Fruit fly (Drosophila melanogaster): ENCODE measurements around the gene Sgp.
A peak's percentile ranks its signal among the peaks of the same experiment; 100 is the strongest.

Sgp gene

dm6 chr2L:8519390-8519789 lies at the start of gene Sgp:
Gene Sgp, plus strand, starts transcription at chr2L:8519690.
- TF ChIP-seq pan (optimal IDR thresholded peaks at IDR 0.05): no peak
- TF ChIP-seq EcR (GFP tag; optimal IDR thresholded peaks at IDR 0.05): no peak
- TF ChIP-seq CG8478 (optimal IDR thresholded peaks at IDR 0.05): no peak
- TF ChIP-seq usp (GFP tag; optimal IDR thresholded peaks at IDR 0.05): no peak
- no peak for TF ChIP-seq Dll (optimal IDR thresholded peaks at IDR 0.05)
- no peak for TF ChIP-seq psq (optimal IDR thresholded peaks at IDR 0.05)

dm6 chr2L:8471667-8472066 lies 47.8 kb upstream of the Sgp start:
- TF ChIP-seq Dll (optimal IDR thresholded peaks at IDR 0.05): no peak
- no peak for TF ChIP-seq usp (GFP tag; optimal IDR thresholded peaks at IDR 0.05)

dm6 chr2L:8473448-8473847 lies 46.0 kb upstream of the Sgp start:
- TF ChIP-seq EcR (GFP tag; optimal IDR thresholded peaks at IDR 0.05) (no peak), usp (GFP tag; optimal IDR thresholded peaks at IDR 0.05) (no peak), Dll (optimal IDR thresholded peaks at IDR 0.05) (no peak), CG8478 (optimal IDR thresholded peaks at IDR 0.05) (no peak), pan (optimal IDR thresholded peaks at IDR 0.05) (no peak), psq (optimal IDR thresholded peaks at IDR 0.05) (no peak)

- TF ChIP-seq CG8478 (optimal IDR thresholded peaks at IDR 0.05) (no peak), EcR (GFP tag; optimal IDR thresholded peaks at IDR 0.05) (no peak), Dll (optimal IDR thresholded peaks at IDR 0.05) (no peak), pan (optimal IDR thresholded peaks at IDR 0.05) (no peak), usp (GFP tag; optimal IDR thresholded peaks at IDR 0.05) (no peak), psq (optimal IDR thresholded peaks at IDR 0.05) (no peak)
Measured at dm6 chr2L:8477049-8477448, 42.4 kb upstream of the Sgp start, which contains the start of gene CheA29a. Gene CheA29a, plus strand, starts transcription at chr2L:8477349.

- TF ChIP-seq EcR (GFP tag; optimal IDR thresholded peaks at IDR 0.05): no peak
- TF ChIP-seq CG8478 (optimal IDR thresholded peaks at IDR 0.05): no peak
- TF ChIP-seq usp (GFP tag; optimal IDR thresholded peaks at IDR 0.05): no peak
- no peak for TF ChIP-seq psq (optimal IDR thresholded peaks at IDR 0.05)
- TF ChIP-seq pan (optimal IDR thresholded peaks at IDR 0.05): no peak
- no peak for TF ChIP-seq Dll (optimal IDR thresholded peaks at IDR 0.05)
Measured at dm6 chr2L:8477971-8478370, 41.5 kb upstream of the Sgp start.

dm6 chr2L:8478379-8478778 lies 41.1 kb upstream of the Sgp start:
- TF ChIP-seq CG8478 (optimal IDR thresholded peaks at IDR 0.05) (no peak), Dll (optimal IDR thresholded peaks at IDR 0.05) (peak; percentile 50)

dm6 chr2L:8478911-8479706 lies 40.4 kb upstream of the Sgp start:
- TF ChIP-seq CG8478 (optimal IDR thresholded peaks at IDR 0.05) (no peak), EcR (GFP tag; optimal IDR thresholded peaks at IDR 0.05) (no peak), pan (optimal IDR thresholded peaks at IDR 0.05) (no peak), psq (optimal IDR thresholded peaks at IDR 0.05) (no peak)

dm6 chr2L:8480825-8481224 lies 38.7 kb upstream of the Sgp start:
- TF ChIP-seq usp (GFP tag; optimal IDR thresholded peaks at IDR 0.05): no peak
- no peak for TF ChIP-seq CG8478 (optimal IDR thresholded peaks at IDR 0.05)
- TF ChIP-seq pan (optimal IDR thresholded peaks at IDR 0.05): no peak
- TF ChIP-seq EcR (GFP tag; optimal IDR thresholded peaks at IDR 0.05): no peak
- TF ChIP-seq Dll (optimal IDR thresholded peaks at IDR 0.05): no peak

- no peak for TF ChIP-seq CG8478 (optimal IDR thresholded peaks at IDR 0.05)
- no peak for TF ChIP-seq psq (optimal IDR thresholded peaks at IDR 0.05)
- no peak for TF ChIP-seq pan (optimal IDR thresholded peaks at IDR 0.05)
- TF ChIP-seq usp (GFP tag; optimal IDR thresholded peaks at IDR 0.05): no peak
- no peak for TF ChIP-seq EcR (GFP tag; optimal IDR thresholded peaks at IDR 0.05)
- no peak for TF ChIP-seq Dll (optimal IDR thresholded peaks at IDR 0.05)
Measured at dm6 chr2L:8481623-8482424, 37.7 kb upstream of the Sgp start, which contains the start of gene CG43796. Gene CG43796, plus strand, starts transcription at chr2L:8482374.

dm6 chr2L:8485562-8485961 lies 33.9 kb upstream of the Sgp start:
- TF ChIP-seq usp (GFP tag; optimal IDR thresholded peaks at IDR 0.05): no peak
- TF ChIP-seq CG8478 (optimal IDR thresholded peaks at IDR 0.05): no peak
- TF ChIP-seq pan (optimal IDR thresholded peaks at IDR 0.05): no peak
- TF ChIP-seq psq (optimal IDR thresholded peaks at IDR 0.05): no peak
- no peak for TF ChIP-seq Dll (optimal IDR thresholded peaks at IDR 0.05)
- no peak for TF ChIP-seq EcR (GFP tag; optimal IDR thresholded peaks at IDR 0.05)

dm6 chr2L:8488735-8489134 lies 30.8 kb upstream of the Sgp start, which contains the start of gene CG13088:
Gene CG13088, plus strand, starts transcription at chr2L:8488981.
- TF ChIP-seq EcR (GFP tag; optimal IDR thresholded peaks at IDR 0.05) (no peak), CG8478 (optimal IDR thresholded peaks at IDR 0.05) (no peak), Dll (optimal IDR thresholded peaks at IDR 0.05) (no peak), usp (GFP tag; optimal IDR thresholded peaks at IDR 0.05) (no peak), pan (optimal IDR thresholded peaks at IDR 0.05) (no peak), psq (optimal IDR thresholded peaks at IDR 0.05) (no peak)

dm6 chr2L:8490439-8490838 lies 29.1 kb upstream of the Sgp start, which contains the start of gene CG43400:
Gene CG43400, plus strand, starts transcription at chr2L:8490739.
- no peak for TF ChIP-seq Dll (optimal IDR thresholded peaks at IDR 0.05)
- no peak for TF ChIP-seq EcR (GFP tag; optimal IDR thresholded peaks at IDR 0.05)
- no peak for TF ChIP-seq psq (optimal IDR thresholded peaks at IDR 0.05)
- TF ChIP-seq CG8478 (optimal IDR thresholded peaks at IDR 0.05): no peak
- TF ChIP-seq usp (GFP tag; optimal IDR thresholded peaks at IDR 0.05): no peak
- no peak for TF ChIP-seq pan (optimal IDR thresholded peaks at IDR 0.05)

Measured in whole organism.